Fruit fly (Drosophila melanogaster) whole organism, embryonic: ENCODE measurements around the gene CG10750.
A peak's percentile ranks its signal among the peaks of the same experiment; 100 is the strongest.

ENCODE experiments used
- Aef1 ChIP-seq: fragments of 200-800 bp; sonication (Bioruptor generic); IDR thresholded peaks from 3 replicates; pipeline ENCODE4 v1.3.6; 2022; ENCODE audit warnings: missing biosample characterization, missing genetic modification characterization
- Atf3 ChIP-seq: fragments of 200-800 bp; sonication (Bioruptor generic); optimal IDR thresholded peaks from 3 replicates; lab custom pipeline; 2016; ENCODE audit warnings: missing biosample characterization, missing genetic modification characterization
- CG11085 ChIP-seq: fragments of 200-800 bp; sonication (Bioruptor generic); IDR thresholded peaks from 2 replicates; pipeline ENCODE4 v1.3.6; 2022; ENCODE audit warnings: missing biosample characterization, missing genetic modification characterization
- CG11560 ChIP-seq: fragments of 200-800 bp; sonication (Bioruptor generic); IDR thresholded peaks from 3 replicates; pipeline ENCODE4 v1.3.6; 2022; ENCODE audit warnings: missing biosample characterization, missing genetic modification characterization
- CG13624 ChIP-seq: fragments of 200-800 bp; sonication (Bioruptor generic); optimal IDR thresholded peaks from 2 replicates; lab custom pipeline; 2016; ENCODE audit warnings: missing biosample characterization, missing genetic modification characterization
- CG1602 ChIP-seq: fragments of 200-800 bp; sonication (Bioruptor generic); optimal IDR thresholded peaks from 3 replicates; lab custom pipeline; 2016; ENCODE audit warnings: missing biosample characterization, missing genetic modification characterization
- CG16813 ChIP-seq: fragments of 200-800 bp; sonication (Bioruptor generic); IDR thresholded peaks from 3 replicates; pipeline ENCODE4 v1.3.6; 2022; ENCODE audit warnings: missing biosample characterization, missing genetic modification characterization; ENCODE audit not compliant: partially characterized antibody
- CG17912 ChIP-seq: fragments of 200-800 bp; sonication (Bioruptor generic); optimal IDR thresholded peaks from 2 replicates; lab custom pipeline; 2018; ENCODE audit warnings: missing biosample characterization, mild to moderate bottlenecking, missing genetic modification characterization
- CG1832 ChIP-seq: fragments of 200-800 bp; sonication (Bioruptor generic); optimal IDR thresholded peaks from 2 replicates; lab custom pipeline; 2017; ENCODE audit warnings: missing biosample characterization, mild to moderate bottlenecking, missing genetic modification characterization, inconsistent platforms
- CG18619 ChIP-seq: fragments of 200-800 bp; sonication (Bioruptor generic); optimal IDR thresholded peaks from 3 replicates; lab custom pipeline; 2017; ENCODE audit warnings: missing biosample characterization, mild to moderate bottlenecking, missing genetic modification characterization
- CG3065 ChIP-seq: fragments of 200-800 bp; sonication (Bioruptor generic); optimal IDR thresholded peaks from 2 replicates; lab custom pipeline; 2016; ENCODE audit warnings: missing biosample characterization, missing genetic modification characterization
- CG31224 ChIP-seq: fragments of 200-800 bp; sonication (Bioruptor generic); IDR thresholded peaks from 2 replicates; pipeline ENCODE4 v1.3.6; 2022; ENCODE audit warnings: missing biosample characterization, missing genetic modification characterization
- CG31365 ChIP-seq: fragments of 200-800 bp; sonication (Bioruptor generic); optimal IDR thresholded peaks from 2 replicates; lab custom pipeline; 2018; ENCODE audit warnings: missing biosample characterization, mild to moderate bottlenecking, missing genetic modification characterization
- CG33213 ChIP-seq: fragments of 200-800 bp; sonication (Bioruptor generic); optimal IDR thresholded peaks from 3 replicates; lab custom pipeline; 2016; ENCODE audit warnings: missing biosample characterization, missing genetic modification characterization
- CG5953 ChIP-seq: fragments of 200-800 bp; sonication (Bioruptor generic); IDR thresholded peaks from 2 replicates; pipeline ENCODE4 v1.3.6; 2022; ENCODE audit warnings: missing biosample characterization, missing genetic modification characterization
- CG6654 ChIP-seq: fragments of 200-800 bp; sonication (Bioruptor generic); optimal IDR thresholded peaks from 2 replicates; lab custom pipeline; 2017; ENCODE audit warnings: missing biosample characterization, mild to moderate bottlenecking, missing genetic modification characterization
- CG7271 ChIP-seq: fragments of 200-800 bp; sonication (Bioruptor generic); optimal IDR thresholded peaks from 2 replicates; lab custom pipeline; 2018; ENCODE audit warnings: missing biosample characterization, mild to moderate bottlenecking, missing genetic modification characterization, moderate library complexity
- CG7839 ChIP-seq: fragments of 200-800 bp; sonication (Bioruptor generic); optimal IDR thresholded peaks from 3 replicates; lab custom pipeline; 2018; ENCODE audit warnings: missing biosample characterization, mild to moderate bottlenecking, missing genetic modification characterization, moderate library complexity
- CG7987 ChIP-seq: fragments of 200-800 bp; sonication (Bioruptor generic); optimal IDR thresholded peaks from 2 replicates; lab custom pipeline; 2018; ENCODE audit warnings: missing biosample characterization, mild to moderate bottlenecking, missing genetic modification characterization, moderate library complexity
- CG9215 ChIP-seq: fragments of 200-800 bp; sonication (Bioruptor generic); IDR thresholded peaks from 2 replicates; pipeline ENCODE4 v1.3.6; 2022; ENCODE audit warnings: missing biosample characterization, missing genetic modification characterization
- Camta ChIP-seq: fragments of 200-800 bp; sonication (Bioruptor generic); optimal IDR thresholded peaks from 2 replicates; lab custom pipeline; 2016; ENCODE audit warnings: missing biosample characterization, missing genetic modification characterization
- Dp ChIP-seq: fragments of 200-800 bp; sonication (Bioruptor generic); optimal IDR thresholded peaks from 2 replicates; lab custom pipeline; 2018; ENCODE audit warnings: missing biosample characterization, mild to moderate bottlenecking, missing genetic modification characterization, moderate library complexity
- Jarid2 ChIP-seq: fragments of 200-800 bp; sonication (Bioruptor generic); optimal IDR thresholded peaks from 3 replicates; lab custom pipeline; 2017; ENCODE audit warnings: mild to moderate bottlenecking, missing biosample characterization, missing genetic modification reagents, missing genetic modification characterization
- Lpt ChIP-seq: fragments of >200 bp; optimal IDR thresholded peaks from 2 replicates; lab custom pipeline; 2018; ENCODE audit warnings: missing biosample characterization, missing genetic modification characterization
- Max ChIP-seq: fragments of 200-800 bp; sonication (Bioruptor generic); optimal IDR thresholded peaks from 2 replicates; lab custom pipeline; 2016; ENCODE audit warnings: missing biosample characterization, mild to moderate bottlenecking, missing genetic modification characterization
- Myb ChIP-seq: fragments of 200-800 bp; sonication (Bioruptor generic); optimal IDR thresholded peaks from 2 replicates; lab custom pipeline; 2016; ENCODE audit warnings: missing biosample characterization, missing genetic modification characterization
- Nf-YC ChIP-seq: fragments of 200-800 bp; optimal IDR thresholded peaks from 3 replicates; lab custom pipeline; 2019; ENCODE audit warnings: missing biosample characterization, mild to moderate bottlenecking, missing genetic modification characterization, moderate library complexity
- Optix ChIP-seq: fragments of 200-800 bp; sonication (Bioruptor generic); IDR thresholded peaks from 3 replicates; pipeline ENCODE4 v1.3.6; 2022; ENCODE audit warnings: missing biosample characterization, missing genetic modification characterization
- PHDP ChIP-seq: fragments of 200-800 bp; sonication (Bioruptor generic); optimal IDR thresholded peaks from 3 replicates; lab custom pipeline; 2018; ENCODE audit warnings: missing biosample characterization, mild to moderate bottlenecking, missing genetic modification characterization, moderate library complexity
- Vsx1 ChIP-seq: fragments of 200-800 bp; sonication (Bioruptor generic); optimal IDR thresholded peaks from 2 replicates; lab custom pipeline; 2017; ENCODE audit warnings: missing biosample characterization, mild to moderate bottlenecking, missing genetic modification characterization, missing genetic modification reagents
- Xbp1 ChIP-seq: fragments of 200-800 bp; sonication (Bioruptor generic); optimal IDR thresholded peaks from 3 replicates; lab custom pipeline; 2016; ENCODE audit warnings: missing biosample characterization, mild to moderate bottlenecking, missing genetic modification characterization
- ap ChIP-seq: fragments of 200-800 bp; sonication (Bioruptor generic); IDR thresholded peaks from 2 replicates; pipeline ENCODE4 v1.3.6; 2022; ENCODE audit warnings: missing biosample characterization, missing genetic modification characterization
- bbx ChIP-seq: fragments of 200-800 bp; sonication (Bioruptor generic); IDR thresholded peaks from 2 replicates; pipeline ENCODE4 v1.3.6; 2022; ENCODE audit warnings: missing biosample characterization, missing genetic modification characterization; ENCODE audit not compliant: partially characterized antibody
- bcd ChIP-seq: fragments of 200-800 bp; sonication (Bioruptor generic); optimal IDR thresholded peaks from 2 replicates; lab custom pipeline; 2017; ENCODE audit warnings: missing biosample characterization, mild to moderate bottlenecking, missing genetic modification characterization
- br ChIP-seq: fragments of >200 bp; optimal IDR thresholded peaks from 2 replicates; lab custom pipeline; 2017
- da ChIP-seq: fragments of 200-800 bp; sonication (Bioruptor generic); optimal IDR thresholded peaks from 2 replicates; lab custom pipeline; 2016; ENCODE audit warnings: missing biosample characterization, missing genetic modification characterization
- fd64A ChIP-seq: fragments of 200-800 bp; sonication (Bioruptor generic); optimal IDR thresholded peaks from 3 replicates; lab custom pipeline; 2018; ENCODE audit warnings: missing biosample characterization, mild to moderate bottlenecking, missing genetic modification characterization
- fd96Cb ChIP-seq: fragments of 200-800 bp; sonication (Bioruptor generic); optimal IDR thresholded peaks from 2 replicates; lab custom pipeline; 2018; ENCODE audit warnings: missing biosample characterization, mild to moderate bottlenecking, missing genetic modification characterization, moderate library complexity
- gcm2 ChIP-seq: fragments of 200-800 bp; sonication (Bioruptor generic); optimal IDR thresholded peaks from 2 replicates; lab custom pipeline; 2016; ENCODE audit warnings: missing biosample characterization, missing genetic modification characterization
- inv ChIP-seq: fragments of 200-800 bp; sonication (Bioruptor generic); IDR thresholded peaks from 2 replicates; pipeline ENCODE4 v1.3.6; 2022; ENCODE audit warnings: missing biosample characterization, missing genetic modification characterization; ENCODE audit not compliant: partially characterized antibody
- odd ChIP-seq: fragments of 200-800 bp; sonication (Bioruptor generic); optimal IDR thresholded peaks from 2 replicates; lab custom pipeline; 2017; ENCODE audit warnings: missing biosample characterization, mild to moderate bottlenecking, missing genetic modification characterization
- pan ChIP-seq, 4 experiments: fragments of >200 bp in 3 of 4; fragments of 200-800 bp in 1 of 4; sonication (Bioruptor generic) in 1 of 4; optimal IDR thresholded peaks in 3 of 4; IDR thresholded peaks in 1 of 4; 2 replicates each; pipeline versions ENCODE4 v1.3.6 to Lab custom; 2017 to 2022; ENCODE audit warnings: missing biosample characterization in 2 of 4, missing genetic modification characterization in 2 of 4, mixed read lengths in 1 of 4
- ro ChIP-seq: fragments of 200-800 bp; sonication (Bioruptor generic); IDR thresholded peaks from 2 replicates; pipeline ENCODE4 v1.3.6; 2022; ENCODE audit warnings: missing biosample characterization, missing genetic modification characterization
- run ChIP-seq: fragments of 200-800 bp; sonication (Bioruptor generic); optimal IDR thresholded peaks from 3 replicates; lab custom pipeline; 2018; ENCODE audit warnings: missing biosample characterization, mild to moderate bottlenecking, missing genetic modification characterization
- slbo ChIP-seq: fragments of 200-800 bp; sonication (Bioruptor generic); IDR thresholded peaks from 2 replicates; pipeline ENCODE4 v1.3.6; 2022; ENCODE audit warnings: missing biosample characterization, missing genetic modification characterization
- ssp ChIP-seq: fragments of 200-800 bp; sonication (Bioruptor generic); IDR thresholded peaks from 2 replicates; pipeline ENCODE4 v1.3.6; 2022; ENCODE audit warnings: missing biosample characterization, missing genetic modification characterization
- tgo ChIP-seq: fragments of 200-800 bp; sonication (Bioruptor generic); IDR thresholded peaks from 3 replicates; pipeline ENCODE4 v1.3.6; 2022; ENCODE audit warnings: missing biosample characterization, missing genetic modification characterization
- tin ChIP-seq: fragments of 200-800 bp; sonication (Bioruptor generic); optimal IDR thresholded peaks from 3 replicates; lab custom pipeline; 2016; ENCODE audit warnings: missing biosample characterization, missing genetic modification characterization
- twi ChIP-seq: fragments of 200-800 bp; optimal IDR thresholded peaks from 2 replicates; lab custom pipeline; 2019; ENCODE audit warnings: missing biosample characterization, mild to moderate bottlenecking, missing genetic modification characterization, moderate library complexity
- unc-4 ChIP-seq: fragments of 200-800 bp; sonication (Bioruptor generic); IDR thresholded peaks from 2 replicates; pipeline ENCODE4 v1.3.6; 2022; ENCODE audit warnings: missing biosample characterization, missing genetic modification characterization; ENCODE audit not compliant: partially characterized antibody
- usp ChIP-seq: fragments of >200 bp; optimal IDR thresholded peaks from 2 replicates; lab custom pipeline; 2017; ENCODE audit warnings: missing biosample characterization, missing genetic modification characterization

CG10750 gene

DNA sequence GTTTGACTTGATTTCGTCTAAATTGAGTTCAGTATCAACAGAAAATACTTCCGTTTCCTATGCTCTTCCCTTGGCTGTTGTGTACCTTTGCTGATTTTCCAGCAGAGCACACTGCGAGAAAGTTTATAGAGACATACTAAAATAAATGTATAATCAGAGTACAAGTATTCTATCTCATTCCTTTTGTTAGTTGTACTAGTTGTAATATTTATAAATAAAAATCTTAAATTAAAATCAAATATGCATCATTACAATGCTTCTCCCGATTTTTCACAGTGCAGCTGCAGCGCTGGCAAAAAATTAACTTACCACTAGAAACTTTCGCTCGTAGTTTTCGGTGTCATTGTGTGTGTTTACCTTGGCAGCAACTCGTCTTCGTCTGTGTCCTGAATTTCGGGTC lies 35.0 kb downstream of the CG10750 start (continued):
- TF ChIP-seq da (GFP tag; lab: Kevin White, UChicago) (no peak), CG18619 (GFP tag; lab: Kevin White, UChicago) (peak; percentile 36), run (tag; lab: Kevin White, UChicago) (no peak), Aef1 (GFP tag; lab: Robert Waterston, UW) (peak; percentile 38; the same call in 2 of the 3 replicates), unc-4 (GFP tag; lab: Robert Waterston, UW) (no peak), CG1832 (GFP tag; lab: Kevin White, UChicago) (no peak), Vsx1 (GFP tag; lab: Kevin White, UChicago) (no peak), Atf3 (peak; percentile 26), tin (GFP tag; lab: Kevin White, UChicago) (peak; percentile 24), CG7987 (GFP tag; lab: Kevin White, UChicago) (no peak), CG5953 (GFP tag; lab: Robert Waterston, UW) (no peak), ro (no peak), odd (GFP tag; lab: Kevin White, UChicago) (peak; percentile 31), CG33213 (GFP tag; lab: Kevin White, UChicago) (no peak), CG7271 (tag; lab: Kevin White, UChicago) (peak; percentile 62), bcd (peak; percentile 30), Myb (GFP tag; lab: Kevin White, UChicago) (no peak), Jarid2 (GFP tag; lab: Kevin White, UChicago) (no peak), Optix (peak; percentile 55; the same call in 2 of the 3 replicates), CG16813 (GFP tag; lab: Robert Waterston, UW) (no peak), ssp (peak; percentile 42; the same call in 1 of the 2 replicates), Dp (GFP tag; lab: Kevin White, UChicago) (no peak), Nf-YC (tag; lab: Kevin White, UChicago) (no peak), CG1602 (GFP tag; lab: Kevin White, UChicago) (peak; percentile 42), ap (peak; percentile 40; the same call in 1 of the 2 replicates), PHDP (tag; lab: Kevin White, UChicago) (peak; percentile 53), twi (tag; lab: Kevin White, UChicago) (peak; percentile 40), CG31224 (no peak), bbx (no peak), CG11560 (tag; lab: Robert Waterston, UW) (0 out of 3 replicates have a peak, but pooled peaks have one; percentile 11), CG9215 (GFP tag; lab: Robert Waterston, UW) (no peak), CG11085 (GFP tag; lab: Robert Waterston, UW) (no peak), slbo (GFP tag; lab: Robert Waterston, UW) (peak; percentile 61), Xbp1 (peak; percentile 57), br (no peak), CG17912 (GFP tag; lab: Kevin White, UChicago) (no peak), CG31365 (tag; lab: Kevin White, UChicago) (no peak), fd64A (GFP tag; lab: Kevin White, UChicago) (no peak), CG13624 (GFP tag; lab: Kevin White, UChicago) (no peak), fd96Cb (tag; lab: Kevin White, UChicago) (peak; percentile 62), inv (GFP tag; lab: Robert Waterston, UW) (no peak), pan (optimal IDR thresholded peaks at IDR 0.05; lab: Kevin White, UChicago) (no peak), pan (GFP tag; optimal IDR thresholded peaks at IDR 0.05 in 1 of 2, IDR thresholded peaks at IDR 0.05 in 1 of 2) (peak in 1 of 2 experiments; percentile 60), Camta (GFP tag; lab: Kevin White, UChicago) (peak; percentile 37), usp (GFP tag; lab: Kevin White, UChicago) (no peak), tgo (GFP tag; lab: Robert Waterston, UW) (peak; percentile 51; the same call in 2 of the 3 replicates), CG3065 (no peak), CG7839 (tag; lab: Kevin White, UChicago) (peak; percentile 59), Lpt (GFP tag; lab: Kevin White, UChicago) (no peak), gcm2 (no peak), CG6654 (GFP tag; lab: Kevin White, UChicago) (no peak), Max (GFP tag; lab: Kevin White, UChicago) (peak; percentile 43)
